Worm (Caenorhabditis elegans): ENCODE measurements around the gene nyn-1.

nyn-1 gene

ce11 chrIV:13699384-13699788 lies 12.6 kb upstream of the nyn-1 start:
- TF ChIP-seq dao-5 (tag; optimal IDR thresholded peaks at IDR 0.05), result no peak
- no peak for TF ChIP-seq him-1 (tag; optimal IDR thresholded peaks at IDR 0.05)
- no peak for TF ChIP-seq W03F9.2 (tag; optimal IDR thresholded peaks at IDR 0.05)

- TF ChIP-seq dao-5 (tag; optimal IDR thresholded peaks at IDR 0.05), result no peak
- no peak for TF ChIP-seq him-1 (tag; optimal IDR thresholded peaks at IDR 0.05)
- TF ChIP-seq W03F9.2 (tag; optimal IDR thresholded peaks at IDR 0.05), result no peak
Observed at ce11 chrIV:13698603-13699002, 11.8 kb upstream of the nyn-1 start, which contains the start of gene T23G4.127. TSS of gene T23G4.127 (minus strand) at chrIV:13698703.

ce11 chrIV:13696900-13697299 lies 10.1 kb upstream of the nyn-1 start:
- TF ChIP-seq W03F9.2 (tag; optimal IDR thresholded peaks at IDR 0.05) (no peak), him-1 (tag; optimal IDR thresholded peaks at IDR 0.05) (no peak), dao-5 (tag; optimal IDR thresholded peaks at IDR 0.05) (no peak)

DNA sequence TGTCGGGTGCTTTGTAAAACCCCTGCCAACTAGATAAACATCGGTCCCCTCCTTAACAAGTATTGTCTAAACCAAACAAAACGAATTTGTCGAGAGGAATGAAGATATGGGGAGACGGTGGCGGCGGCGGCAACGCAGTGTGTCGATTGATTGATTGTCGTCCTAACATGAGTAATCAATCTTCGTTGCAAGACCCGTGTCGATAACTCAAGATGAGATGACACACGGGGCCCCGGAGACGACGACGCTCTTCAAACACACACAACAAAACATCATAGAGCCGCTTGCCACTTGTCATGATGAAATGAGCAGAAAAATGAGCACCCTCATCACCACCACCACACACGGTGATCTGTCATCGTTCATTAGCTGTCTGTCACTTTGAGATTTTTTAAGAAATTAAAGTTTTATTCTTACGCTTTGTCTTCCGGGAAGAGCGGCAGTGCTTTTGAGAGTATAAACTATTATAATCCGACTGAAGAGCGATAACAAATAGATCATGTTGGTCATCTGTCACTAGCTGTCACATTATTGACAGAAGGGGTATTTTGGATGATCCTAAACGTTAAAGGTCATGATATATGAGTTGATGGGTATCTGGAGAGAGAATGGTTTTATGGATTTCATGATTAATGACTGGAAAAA lies 9.0 kb upstream of the nyn-1 start:
- TF ChIP-seq W03F9.2 (tag; optimal IDR thresholded peaks at IDR 0.05), result no peak
- TF ChIP-seq him-1 (tag; optimal IDR thresholded peaks at IDR 0.05), result no peak
- no peak for TF ChIP-seq dao-5 (tag; optimal IDR thresholded peaks at IDR 0.05)

DNA sequence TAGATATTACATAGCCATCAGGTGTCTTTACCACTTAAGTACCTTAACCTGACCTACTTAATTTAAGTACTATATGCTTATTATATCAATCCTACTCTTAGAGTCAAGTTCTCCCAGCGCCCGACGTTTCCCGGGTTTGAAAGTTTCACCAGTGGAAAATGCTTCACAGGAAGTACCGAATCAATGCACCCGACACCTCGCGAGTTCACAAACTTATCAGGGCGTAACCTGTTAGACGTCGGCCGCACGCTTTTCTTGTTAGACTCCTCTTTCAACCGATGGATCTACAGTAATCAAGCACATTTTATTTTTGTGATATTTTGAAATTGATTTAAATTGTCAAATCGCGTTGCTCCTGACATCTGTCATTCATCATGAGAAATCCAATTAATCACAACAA lies 8.5 kb upstream of the nyn-1 start:
- TF ChIP-seq W03F9.2 (tag; optimal IDR thresholded peaks at IDR 0.05) (no peak), him-1 (tag; optimal IDR thresholded peaks at IDR 0.05) (no peak), dao-5 (tag; optimal IDR thresholded peaks at IDR 0.05) (no peak)

ce11 chrIV:13694600-13694999 lies 7.8 kb upstream of the nyn-1 start:
- TF ChIP-seq dao-5 (tag; optimal IDR thresholded peaks at IDR 0.05), result no peak
- no peak for TF ChIP-seq W03F9.2 (tag; optimal IDR thresholded peaks at IDR 0.05)
- no peak for TF ChIP-seq him-1 (tag; optimal IDR thresholded peaks at IDR 0.05)

DNA sequence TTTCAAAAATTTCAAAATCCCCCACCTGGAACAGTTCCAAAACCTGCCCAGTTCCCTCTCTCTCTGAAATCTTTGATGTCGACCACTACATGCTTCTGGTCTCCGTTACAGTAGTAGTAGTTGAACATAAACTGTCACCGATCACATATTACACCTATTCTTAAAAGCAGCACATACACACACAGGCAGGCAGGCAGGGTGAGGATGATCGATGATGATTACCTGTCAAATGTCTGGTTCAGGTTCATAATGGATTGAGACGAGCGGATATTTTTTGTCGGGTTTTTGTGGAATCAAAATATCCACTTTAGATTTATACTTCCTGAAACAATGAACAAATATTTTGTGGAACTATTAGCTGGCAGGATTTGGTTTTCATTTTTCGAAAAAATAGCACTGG lies 7.2 kb upstream of the nyn-1 start:
- no peak for TF ChIP-seq him-1 (tag; optimal IDR thresholded peaks at IDR 0.05)
- TF ChIP-seq W03F9.2 (tag; optimal IDR thresholded peaks at IDR 0.05), result no peak
- no peak for TF ChIP-seq dao-5 (tag; optimal IDR thresholded peaks at IDR 0.05)

DNA sequence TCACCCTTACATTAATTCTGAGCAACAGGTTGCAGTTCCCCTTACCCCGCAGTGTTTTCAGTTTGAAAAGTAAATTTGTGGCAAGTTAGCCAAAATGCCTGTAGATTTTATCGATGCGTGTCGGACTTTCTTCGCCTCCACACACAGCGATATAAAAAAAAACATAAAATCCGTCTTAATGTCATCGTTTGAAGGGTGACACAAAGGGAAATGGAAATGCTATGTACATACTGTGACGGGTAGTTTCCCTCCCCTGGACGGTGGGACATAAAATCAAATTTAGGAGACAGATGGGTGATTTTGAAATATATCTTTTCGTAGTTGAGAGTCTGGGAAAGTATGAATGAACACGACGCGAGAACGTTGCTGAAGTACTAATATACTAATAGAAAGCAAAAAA lies 5.7 kb upstream of the nyn-1 start:
- no peak for TF ChIP-seq him-1 (tag; optimal IDR thresholded peaks at IDR 0.05)
- no peak for TF ChIP-seq W03F9.2 (tag; optimal IDR thresholded peaks at IDR 0.05)
- TF ChIP-seq dao-5 (tag; optimal IDR thresholded peaks at IDR 0.05), result no peak

- TF ChIP-seq him-1 (tag; optimal IDR thresholded peaks at IDR 0.05) (peak; percentile 14), W03F9.2 (tag; optimal IDR thresholded peaks at IDR 0.05) (no peak), dao-5 (tag; optimal IDR thresholded peaks at IDR 0.05) (no peak)
Observed at ce11 chrIV:13689302-13689880, 2.6 kb upstream of the nyn-1 start, which contains the start of gene T23G4.2. TSS of gene T23G4.2 (minus strand) at chrIV:13689556.

- TF ChIP-seq him-1 (tag; optimal IDR thresholded peaks at IDR 0.05) (no peak), W03F9.2 (tag; optimal IDR thresholded peaks at IDR 0.05) (no peak), dao-5 (tag; optimal IDR thresholded peaks at IDR 0.05) (no peak)
Observed at ce11 chrIV:13687631-13688030, 816 bp upstream of the nyn-1 start.

- TF ChIP-seq dao-5 (tag; optimal IDR thresholded peaks at IDR 0.05) (no peak), W03F9.2 (tag; optimal IDR thresholded peaks at IDR 0.05) (no peak), him-1 (tag; optimal IDR thresholded peaks at IDR 0.05) (no peak)
Observed at ce11 chrIV:13684827-13685226, 2.0 kb downstream of the nyn-1 start.

- TF ChIP-seq W03F9.2 (tag; optimal IDR thresholded peaks at IDR 0.05), result no peak
- no peak for TF ChIP-seq him-1 (tag; optimal IDR thresholded peaks at IDR 0.05)
- no peak for TF ChIP-seq dao-5 (tag; optimal IDR thresholded peaks at IDR 0.05)
Observed at ce11 chrIV:13682733-13683132, 4.1 kb downstream of the nyn-1 start.

DNA sequence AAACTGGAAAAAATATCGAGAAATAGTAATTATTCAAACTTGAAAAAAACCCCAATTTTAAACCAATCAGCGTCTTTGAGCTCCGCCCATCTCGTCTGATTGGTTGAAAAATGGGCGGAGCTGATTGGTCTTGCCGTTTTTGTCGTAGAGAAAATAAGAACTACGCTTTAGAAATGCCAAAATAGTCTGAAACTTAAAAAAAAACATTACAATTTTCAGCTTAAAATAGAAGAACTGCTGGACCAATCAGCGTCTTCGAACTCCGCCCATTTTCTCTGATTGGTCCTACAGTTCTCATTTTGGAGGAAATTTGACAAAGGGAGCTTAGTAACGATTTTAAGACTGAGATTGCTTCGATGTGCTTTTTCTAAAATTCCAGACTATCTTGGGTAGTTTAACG lies 7.3 kb downstream of the nyn-1 start:
- no peak for TF ChIP-seq him-1 (tag; optimal IDR thresholded peaks at IDR 0.05)
- TF ChIP-seq W03F9.2 (tag; optimal IDR thresholded peaks at IDR 0.05), result no peak
- no peak for TF ChIP-seq dao-5 (tag; optimal IDR thresholded peaks at IDR 0.05)

ce11 chrIV:13678649-13679048 lies 8.2 kb downstream of the nyn-1 start, which contains the start of gene srlf-26:
TSS of gene srlf-26 (plus strand) at chrIV:13678949.
- no peak for TF ChIP-seq W03F9.2 (tag; optimal IDR thresholded peaks at IDR 0.05)
- TF ChIP-seq him-1 (tag; optimal IDR thresholded peaks at IDR 0.05), result no peak
- TF ChIP-seq dao-5 (tag; optimal IDR thresholded peaks at IDR 0.05), result no peak

- TF ChIP-seq him-1 (tag; optimal IDR thresholded peaks at IDR 0.05) (no peak), dao-5 (tag; optimal IDR thresholded peaks at IDR 0.05) (no peak), W03F9.2 (tag; optimal IDR thresholded peaks at IDR 0.05) (no peak)
Observed at ce11 chrIV:13673504-13673903, 13.3 kb downstream of the nyn-1 start, which contains the start of gene oac-48. TSS of gene oac-48 (plus strand) at chrIV:13673804.

Measured in whole organism, L4/young adult.